Fruit fly (Drosophila melanogaster) whole organism, prepupa: ENCODE results near the gene CG5808.

Experiments used
- Blimp-1 ChIP-seq: fragments of 200-800 bp; sonication (Bioruptor generic); optimal IDR thresholded peaks from 3 replicates; lab custom pipeline; 2017; ENCODE audit warnings: missing biosample characterization, missing genetic modification characterization, mild to moderate bottlenecking, moderate library complexity, missing genetic modification reagents
- CG32006 ChIP-seq: fragments of 200-800 bp; sonication (Bioruptor generic); optimal IDR thresholded peaks from 3 replicates; lab custom pipeline; 2017; ENCODE audit warnings: missing biosample characterization, mild to moderate bottlenecking, missing genetic modification characterization
- CG34406 ChIP-seq: fragments of 200-800 bp; sonication (Bioruptor generic); optimal IDR thresholded peaks from 3 replicates; lab custom pipeline; 2016; ENCODE audit warnings: missing biosample characterization, missing genetic modification characterization
- CG6808 ChIP-seq: fragments of 200-800 bp; sonication (Bioruptor generic); optimal IDR thresholded peaks from 3 replicates; lab custom pipeline; 2017; ENCODE audit warnings: missing biosample characterization, missing genetic modification characterization, mild to moderate bottlenecking, moderate library complexity, missing genetic modification reagents
- CG6854 ChIP-seq: fragments of 200-800 bp; sonication (Bioruptor generic); optimal IDR thresholded peaks from 2 replicates; lab custom pipeline; 2017; ENCODE audit warnings: missing biosample characterization, mild to moderate bottlenecking, missing genetic modification characterization
- Eip75B ChIP-seq: fragments of 200-800 bp; sonication (Bioruptor generic); optimal IDR thresholded peaks from 3 replicates; lab custom pipeline; 2016; ENCODE audit warnings: missing biosample characterization, missing genetic modification characterization
- Eip78C ChIP-seq: fragments of 200-800 bp; sonication (Bioruptor generic); peaks from one replicate; lab custom pipeline; 2016; ENCODE audit warnings: missing biosample characterization, missing genetic modification characterization
- Hr38 ChIP-seq: sonication (Bioruptor generic); optimal IDR thresholded peaks from 2 replicates; lab custom pipeline; 2016; ENCODE audit warnings: missing biosample characterization, missing genetic modification characterization
- Lpt ChIP-seq: fragments of 200-800 bp; sonication (Bioruptor generic); optimal IDR thresholded peaks from 3 replicates; lab custom pipeline; 2016; ENCODE audit warnings: missing biosample characterization, missing genetic modification characterization
- Met ChIP-seq: fragments of 200-800 bp; sonication (Bioruptor generic); optimal IDR thresholded peaks from 3 replicates; lab custom pipeline; 2016; ENCODE audit warnings: missing biosample characterization, missing genetic modification characterization
- dac ChIP-seq: fragments of 200-800 bp; sonication (Bioruptor generic); optimal IDR thresholded peaks from 2 replicates; lab custom pipeline; 2017; ENCODE audit warnings: missing biosample characterization, mild to moderate bottlenecking, missing genetic modification characterization
- esn ChIP-seq: fragments of 200-800 bp; sonication (Bioruptor generic); optimal IDR thresholded peaks from 2 replicates; lab custom pipeline; 2016; ENCODE audit warnings: missing biosample characterization, mild to moderate bottlenecking, missing genetic modification characterization, moderate library complexity
- fd85E ChIP-seq: fragments of 200-800 bp; sonication (Bioruptor generic); optimal IDR thresholded peaks from 3 replicates; lab custom pipeline; 2016; ENCODE audit warnings: missing biosample characterization, missing genetic modification characterization

DNA sequence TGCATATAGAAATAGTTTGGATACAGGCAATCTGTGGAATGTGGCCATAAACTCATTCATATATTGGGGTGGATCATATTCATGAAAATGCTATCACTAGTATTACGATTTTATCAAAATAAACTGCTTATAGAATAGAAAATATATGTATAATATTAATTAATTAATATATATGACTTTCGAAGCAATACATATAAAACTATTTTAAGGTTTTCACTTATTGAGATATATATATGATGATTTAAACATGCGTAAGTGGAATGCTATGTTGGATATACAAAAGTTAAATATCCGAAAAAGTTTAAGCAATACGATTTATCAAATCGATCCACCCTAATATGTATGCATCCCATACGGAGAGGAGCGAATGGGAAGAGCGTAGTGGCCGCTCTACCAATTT is 18.2 kb downstream of the CG5808 start:
- TF ChIP-seq fd85E (no peak), Hr38 (no peak), dac (GFP tag; lab: Kevin White, UChicago) (no peak), CG6808 (GFP tag; lab: Kevin White, UChicago) (no peak), Eip78C (GFP tag; lab: Kevin White, UChicago) (no peak), Eip75B (GFP tag; lab: Kevin White, UChicago) (no peak), CG6854 (GFP tag; lab: Kevin White, UChicago) (no peak), Met (no peak), Lpt (GFP tag; lab: Kevin White, UChicago) (no peak), CG34406 (GFP tag; lab: Kevin White, UChicago) (no peak), CG32006 (GFP tag; lab: Kevin White, UChicago) (no peak), Blimp-1 (GFP tag; lab: Kevin White, UChicago) (no peak), esn (GFP tag; lab: Kevin White, UChicago) (no peak)
